Worm (Caenorhabditis elegans): ENCODE results near the gene F57A8.6.

The F57A8.6 gene

ce11 chrV:10083999-10084468 is 10.3 kb upstream of the F57A8.6 start, which contains the start of gene nhr-12 (continued):
- TF ChIP-seq ctbp-1 (GFP tag; IDR thresholded peaks at IDR 0.05), result no peak
- no peak for TF ChIP-seq ceh-20 (GFP tag; IDR thresholded peaks at IDR 0.05)
- no peak for TF ChIP-seq tra-1 (GFP tag; IDR thresholded peaks at IDR 0.05)
- no peak for TF ChIP-seq nhr-41 (GFP tag; IDR thresholded peaks at IDR 0.05)
- TF ChIP-seq mdt-29 (GFP tag; IDR thresholded peaks at IDR 0.05), result no peak
- TF ChIP-seq daf-16 (GFP tag; optimal IDR thresholded peaks at IDR 0.05), result no peak
- peak; percentile 59 for TF ChIP-seq daf-16 (tag; optimal IDR thresholded peaks at IDR 0.05)
- TF ChIP-seq ZK337.2 (GFP tag; IDR thresholded peaks at IDR 0.05), result no peak
- no peak for TF ChIP-seq ztf-11 (tag; optimal IDR thresholded peaks at IDR 0.05)
- no peak for TF ChIP-seq lin-29 (GFP tag; IDR thresholded peaks at IDR 0.05)
- no peak for TF ChIP-seq dmd-9 (GFP tag; IDR thresholded peaks at IDR 0.05)

DNA sequence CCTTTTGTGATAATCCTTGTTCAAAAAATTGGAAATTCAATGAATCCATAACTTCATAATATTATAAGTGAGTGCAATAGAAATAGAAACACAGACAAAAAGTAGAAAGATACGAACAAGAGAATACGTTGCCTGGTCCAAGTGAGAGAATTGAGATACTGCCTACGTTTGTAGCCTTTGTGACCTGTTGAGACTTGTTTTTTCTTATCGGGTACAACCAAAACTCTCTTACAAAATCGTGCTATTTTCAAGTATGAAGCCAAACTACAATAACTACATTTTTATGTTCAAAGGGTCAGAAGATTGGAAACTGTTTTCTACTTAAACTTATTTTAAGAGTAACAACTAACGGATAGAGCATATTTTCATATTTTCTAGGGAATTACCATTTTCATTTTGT is 7.9 kb upstream of the F57A8.6 start, which contains the start of gene nhr-205:
Gene nhr-205 (minus strand): TSS at position 141 of the 400 bp plus-strand sequence.
- no peak for TF ChIP-seq dmd-8 (GFP tag; IDR thresholded peaks at IDR 0.05)
- TF ChIP-seq nhr-77 (tag; optimal IDR thresholded peaks at IDR 0.05), result peak; percentile 89
- peak; percentile 89 for TF ChIP-seq nhr-28 (tag; optimal IDR thresholded peaks at IDR 0.05)

DNA sequence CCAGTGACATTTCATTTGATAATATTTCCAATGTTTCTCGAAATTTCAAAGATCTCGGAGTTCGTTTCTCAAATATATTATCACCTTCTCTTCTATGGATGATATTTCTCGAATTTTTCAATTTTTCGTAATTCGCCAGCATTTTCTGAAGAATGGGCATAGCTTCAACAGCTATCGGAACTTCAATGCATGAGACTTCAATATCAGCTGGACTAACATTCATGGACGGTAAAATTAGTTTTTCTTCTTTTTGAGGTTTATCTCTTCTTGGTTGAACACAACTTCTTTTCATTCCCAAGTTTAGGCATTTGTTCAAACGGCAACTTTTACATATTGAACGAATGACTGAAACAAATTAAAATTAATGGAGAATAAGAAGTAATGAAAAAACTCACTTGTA is 7.2 kb upstream of the F57A8.6 start:
- TF ChIP-seq unc-62 (GFP tag; optimal IDR thresholded peaks at IDR 0.05 in 1 of 2), result peak in 1 of 2 experiments; percentile 94
- TF ChIP-seq unc-62 (tag; optimal IDR thresholded peaks at IDR 0.05), result no peak
- no peak for TF ChIP-seq dmd-6 (GFP tag; IDR thresholded peaks at IDR 0.05)

- TF ChIP-seq pqm-1 (tag; optimal IDR thresholded peaks at IDR 0.05), result no peak
Measured at ce11 chrV:10078244-10078643, 4.6 kb upstream of the F57A8.6 start, which contains the start of gene R04B5.1. TSS of gene R04B5.1 (minus strand) at chrV:10078344.

- TF ChIP-seq cey-2 (tag; optimal IDR thresholded peaks at IDR 0.05; ENCODE audit: borderline replicate concordance, insufficient read depth) (no peak), dmd-6 (GFP tag; IDR thresholded peaks at IDR 0.05) (no peak), snpc-1.2 (GFP tag; IDR thresholded peaks at IDR 0.05) (no peak), lin-15B (tag; optimal IDR thresholded peaks at IDR 0.05) (no peak), hmg-1.1 (GFP tag; IDR thresholded peaks at IDR 0.05) (no peak), nhr-48 (tag; optimal IDR thresholded peaks at IDR 0.05) (no peak), jun-1 (tag; optimal IDR thresholded peaks at IDR 0.05) (no peak), daf-8 (GFP tag; IDR thresholded peaks at IDR 0.05) (no peak), attf-4 (tag; optimal IDR thresholded peaks at IDR 0.05) (no peak), nhr-11 (tag; optimal IDR thresholded peaks at IDR 0.05) (no peak), dmd-9 (GFP tag; IDR thresholded peaks at IDR 0.05) (no peak), T20F7.1 (GFP tag; optimal IDR thresholded peaks at IDR 0.05) (no peak)
Measured at ce11 chrV:10075441-10075840, 1.7 kb upstream of the F57A8.6 start, which contains the start of gene F57A8.7. TSS of gene F57A8.7 (plus strand) at chrV:10075741.

ce11 chrV:10072721-10073120 is 972 bp downstream of the F57A8.6 start:
- TF ChIP-seq unc-62 (GFP tag; optimal IDR thresholded peaks at IDR 0.05 in 1 of 2), result peak in 1 of 2 experiments; percentile 91
- TF ChIP-seq unc-62 (tag; optimal IDR thresholded peaks at IDR 0.05), result no peak
- TF ChIP-seq pha-4 (GFP tag; IDR thresholded peaks at IDR 0.05), result no peak
- TF ChIP-seq pha-4 (tag; optimal IDR thresholded peaks at IDR 0.05), result no peak
- no peak for TF ChIP-seq gei-8 (GFP tag; optimal IDR thresholded peaks at IDR 0.05)

- peak in 1 of 2 experiments; percentile 58 for TF ChIP-seq unc-62 (GFP tag; optimal IDR thresholded peaks at IDR 0.05 in 1 of 2)
- no peak for TF ChIP-seq unc-62 (tag; optimal IDR thresholded peaks at IDR 0.05)
- TF ChIP-seq dmd-8 (GFP tag; IDR thresholded peaks at IDR 0.05), result no peak
- TF ChIP-seq ceh-82 (tag; optimal IDR thresholded peaks at IDR 0.05), result no peak
- no peak for TF ChIP-seq F37D6.2 (tag; optimal IDR thresholded peaks at IDR 0.05)
- no peak for TF ChIP-seq mdt-29 (GFP tag; IDR thresholded peaks at IDR 0.05)
- no peak for TF ChIP-seq ztf-11 (tag; optimal IDR thresholded peaks at IDR 0.05)
Measured at ce11 chrV:10070541-10070940, 3.2 kb downstream of the F57A8.6 start, which contains the start of gene nhr-192. TSS of gene nhr-192 (minus strand) at chrV:10070641.

Data from whole organism, L4 larva.